Worm (Caenorhabditis elegans): ENCODE results near the gene F17C11.11.
A peak's percentile ranks its signal among the peaks of the same experiment; 100 is the strongest.

DNA sequence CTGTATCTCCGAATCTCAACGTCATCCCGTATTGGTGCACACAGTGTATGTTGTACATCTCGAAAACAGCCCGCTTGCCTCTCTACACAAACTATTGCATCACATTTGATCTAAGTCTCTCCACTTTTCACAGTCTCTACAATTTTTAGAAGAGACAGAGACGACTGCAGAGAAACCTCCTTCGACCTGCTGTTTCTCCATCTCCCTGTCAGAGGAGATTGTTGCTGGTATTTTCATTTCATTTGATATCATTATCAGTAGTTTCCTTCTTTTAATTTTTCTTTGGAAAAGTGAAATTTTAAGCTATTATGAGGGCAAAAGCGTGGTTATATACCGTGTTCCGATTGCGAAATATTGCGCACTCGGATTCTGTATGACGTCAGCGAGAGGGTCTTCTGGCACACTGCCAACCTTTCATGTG lies 2.0 kb upstream of the F17C11.11 start:
- TF ChIP-seq lsy-2 (tag; optimal IDR thresholded peaks at IDR 0.05) (peak; percentile 53 to 70), tbx-2 (tag; optimal IDR thresholded peaks at IDR 0.05) (peak; percentile 24), nhr-237 (tag; optimal IDR thresholded peaks at IDR 0.05) (no peak), pqm-1 (tag; optimal IDR thresholded peaks at IDR 0.05) (peak; percentile 16)
